Worm (Caenorhabditis elegans) whole organism, L3 larva: ENCODE data around the gene mrps-33.

Experiments
- elt-1 ChIP-seq: fragments of 150-350 bp; optimal IDR thresholded peaks from 2 replicates; lab custom pipeline; 2014; ENCODE audit warnings: missing biosample characterization, missing genetic modification characterization
- nhr-11 ChIP-seq: fragments of 150-350 bp; optimal IDR thresholded peaks from 2 replicates; lab custom pipeline; 2014; ENCODE audit warnings: missing biosample characterization, missing genetic modification characterization
- nhr-67 ChIP-seq: fragments of 150-350 bp; optimal IDR thresholded peaks from 2 replicates; lab custom pipeline; 2014; ENCODE audit warnings: missing biosample characterization, missing genetic modification characterization
- pha-4 ChIP-seq: fragments of 150-350 bp; optimal IDR thresholded peaks from 2 replicates; lab custom pipeline; 2014; ENCODE audit warnings: missing biosample characterization, missing genetic modification reagents, missing genetic modification characterization

DNA sequence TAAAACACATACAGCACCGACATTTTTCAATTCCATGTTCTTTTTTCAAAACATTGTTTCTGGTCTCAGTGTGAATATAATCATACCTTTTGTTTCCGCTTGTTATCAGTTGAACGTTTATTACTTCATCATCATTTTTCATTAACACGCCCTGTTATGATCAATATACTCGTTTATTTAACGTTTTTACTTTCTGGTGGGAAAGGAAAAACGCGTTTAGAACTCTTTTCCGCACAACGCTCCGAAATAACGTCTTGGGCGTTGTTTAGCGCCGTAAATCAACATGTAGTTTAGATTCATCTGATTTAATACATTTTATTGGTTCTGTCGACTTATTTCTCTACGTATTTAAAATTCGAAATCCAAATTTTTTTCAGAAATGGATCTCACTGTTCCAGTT, 14.5 kb downstream of the mrps-33 start, which contains the start of gene pgm-3:
- no peak for TF ChIP-seq nhr-11 (tag; lab: Kevin White, UChicago)
- TF ChIP-seq nhr-67 (tag; lab: Kevin White, UChicago) = no peak
- no peak for TF ChIP-seq elt-1 (tag; lab: Kevin White, UChicago)
- no peak for TF ChIP-seq pha-4 (tag; lab: Kevin White, UChicago)
